Worm (Caenorhabditis elegans): Measurements from ENCODE around the gene clec-9.

DNA sequence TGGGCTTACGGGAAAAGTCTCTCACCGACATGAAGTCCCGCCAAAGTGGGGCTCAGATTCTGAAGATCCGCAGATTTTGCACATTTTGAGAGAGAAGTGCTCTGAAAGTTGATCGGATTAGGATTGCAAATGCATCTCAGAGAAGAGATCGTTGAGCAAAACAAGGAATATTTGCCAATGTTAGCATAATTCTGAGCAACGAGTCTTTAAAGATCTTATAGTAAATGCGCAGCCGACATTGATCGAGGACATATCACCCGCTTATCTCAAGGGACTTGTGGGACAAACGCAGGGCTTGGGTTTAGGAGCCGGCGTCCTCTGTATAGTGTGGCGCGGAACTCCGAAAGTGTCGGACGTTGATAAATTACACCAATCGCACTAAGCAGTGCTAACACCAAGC lies 17.3 kb upstream of the clec-9 start, which contains the start of gene nhr-112:
- TF ChIP-seq Y105C5A.15 (GFP tag; IDR thresholded peaks at IDR 0.05) = no peak
- no peak for TF ChIP-seq ceh-62 (tag; optimal IDR thresholded peaks at IDR 0.05)
- no peak for TF ChIP-seq nhr-102 (tag; optimal IDR thresholded peaks at IDR 0.05)
- no peak for TF ChIP-seq jun-1 (tag; optimal IDR thresholded peaks at IDR 0.05)
- TF ChIP-seq lin-15B (tag; optimal IDR thresholded peaks at IDR 0.05) = no peak
- no peak for TF ChIP-seq ceh-82 (tag; optimal IDR thresholded peaks at IDR 0.05)
- TF ChIP-seq mes-2 (tag; optimal IDR thresholded peaks at IDR 0.05; ENCODE audit: poor library complexity, severe bottlenecking) = no peak
- no peak for TF ChIP-seq mdt-29 (GFP tag; IDR thresholded peaks at IDR 0.05)
- TF ChIP-seq R02D3.7 (tag; optimal IDR thresholded peaks at IDR 0.05) = no peak
- TF ChIP-seq hlh-30 (tag; optimal IDR thresholded peaks at IDR 0.05; ENCODE audit: insufficient read depth) = no peak
